Worm (Caenorhabditis elegans) whole organism, early embryonic: ENCODE measurements around the gene sto-3.

Source experiments
- F13C5.2 ChIP-seq: sonication (generic microtip); optimal IDR thresholded peaks from 2 replicates; lab custom pipeline; 2017; ENCODE audit warnings: mild to moderate bottlenecking, missing genetic modification characterization, inconsistent platforms, missing compliant biosample characterization
- aly-1 ChIP-seq: sonication (generic microtip); optimal IDR thresholded peaks from 2 replicates; lab custom pipeline; 2016; ENCODE audit warnings: missing genetic modification characterization, missing compliant biosample characterization
- ama-1 ChIP-seq: fragments of 150-350 bp; optimal IDR thresholded peaks from 2 replicates; lab custom pipeline; 2014
- ceh-13 ChIP-seq: fragments of 200-800 bp; sonication (Bioruptor generic); optimal IDR thresholded peaks from 2 replicates; lab custom pipeline; 2018; ENCODE audit warnings: mild to moderate bottlenecking, missing genetic modification characterization, missing compliant biosample characterization
- ets-7 ChIP-seq: sonication (generic microtip); optimal IDR thresholded peaks from 2 replicates; lab custom pipeline; 2016; ENCODE audit warnings: missing genotype, missing genetic modification characterization, missing compliant biosample characterization
- flt-1 ChIP-seq: fragments of 200-800 bp; sonication (Bioruptor generic); IDR thresholded peaks from 2 replicates; pipeline ENCODE4 v1.3.6; 2022; ENCODE audit warnings: missing genetic modification characterization, missing compliant biosample characterization
- scrt-1 ChIP-seq: fragments of 200-800 bp; sonication (Bioruptor generic); IDR thresholded peaks from 2 replicates; pipeline ENCODE4 v1.3.6; 2022; ENCODE audit warnings: missing genetic modification characterization, missing compliant biosample characterization

DNA sequence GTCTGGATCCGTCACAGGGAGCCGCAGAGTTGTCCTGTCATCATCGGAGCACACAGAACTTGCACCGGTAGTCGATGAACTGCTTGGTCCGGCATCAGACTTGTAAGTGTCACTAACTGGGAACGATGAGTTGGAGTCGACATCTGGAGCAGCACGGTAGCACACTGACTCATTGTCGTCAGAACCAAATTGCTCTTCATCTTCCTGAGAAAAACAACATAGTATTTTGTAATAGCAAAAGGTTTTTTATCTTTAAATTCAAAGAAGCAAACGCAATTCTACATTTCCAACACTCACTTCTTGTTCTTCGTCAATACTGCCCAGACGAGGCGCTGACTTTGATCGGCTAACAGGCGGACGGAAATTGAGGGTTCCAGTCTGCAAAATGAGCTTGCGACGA is 31.4 kb downstream of the sto-3 start:
- TF ChIP-seq ceh-13 (no peak), ets-7 (tag; lab: Kevin White, UChicago) (no peak), flt-1 (GFP tag; lab: Robert Waterston, UW) (no peak), aly-1 (tag; lab: Kevin White, UChicago) (no peak), ama-1 (lab: Kevin White, UChicago) (no peak), F13C5.2 (tag; lab: Kevin White, UChicago) (no peak), scrt-1 (no peak)
